Worm (Caenorhabditis elegans) whole organism, L4 larva: ENCODE measurements around the gene mlt-10.

Source experiments
- F10B5.3 ChIP-seq: sonication (generic microtip); optimal IDR thresholded peaks from 2 replicates; lab custom pipeline; 2016; ENCODE audit warnings: mild to moderate bottlenecking, missing genetic modification characterization, missing compliant biosample characterization
- F26F4.8 ChIP-seq: fragments of 200-800 bp; sonication (Bioruptor generic); conservative IDR thresholded peaks from 2 replicates; pipeline ENCODE4 v1.3.6; 2022; ENCODE audit warnings: missing genetic modification characterization, missing compliant biosample characterization
- F37D6.2 ChIP-seq: sonication (generic microtip); optimal IDR thresholded peaks from 2 replicates; lab custom pipeline; 2016; ENCODE audit warnings: mild to moderate bottlenecking, missing genetic modification characterization, missing compliant biosample characterization
- F44E2.7 ChIP-seq: fragments of 200-800 bp; sonication (Bioruptor generic); IDR thresholded peaks from 2 replicates; pipeline ENCODE4 v2.1.2; 2022; ENCODE audit warnings: missing genetic modification characterization, missing compliant biosample characterization
- F49E8.2 ChIP-seq: sonication (generic microtip); optimal IDR thresholded peaks from 2 replicates; lab custom pipeline; 2016; ENCODE audit warnings: missing compliant biosample characterization, mild to moderate bottlenecking, missing genetic modification characterization, borderline replicate concordance
- T26A8.4 ChIP-seq: fragments of 200-800 bp; sonication (Bioruptor generic); IDR thresholded peaks from 2 replicates; pipeline ENCODE4 v1.3.6; 2022; ENCODE audit warnings: missing genetic modification characterization, missing compliant biosample characterization
- Y5F2A.4 ChIP-seq: fragments of 200-800 bp; sonication (Bioruptor generic); optimal IDR thresholded peaks from 2 replicates; lab custom pipeline; 2018; ENCODE audit warnings: mild to moderate bottlenecking, missing genetic modification characterization, missing compliant biosample characterization
- ZK337.2 ChIP-seq: fragments of 200-800 bp; sonication (Bioruptor generic); IDR thresholded peaks from 2 replicates; pipeline ENCODE4 v1.3.6; 2022; ENCODE audit warnings: missing genetic modification reagents, missing genetic modification characterization, missing compliant biosample characterization
- ZK546.5 ChIP-seq, 2 experiments: sonication (generic microtip); optimal IDR thresholded peaks; 2 replicates each; lab custom pipeline; 2017; ENCODE audit warnings: missing biosample characterization in 2 of 2, missing genetic modification characterization in 2 of 2
- aha-1 ChIP-seq: fragments of 150-350 bp; peaks from one replicate; lab custom pipeline; 2014; ENCODE audit warnings: missing biosample characterization, missing genetic modification characterization
- aly-2 ChIP-seq: sonication (generic microtip); optimal IDR thresholded peaks from 2 replicates; lab custom pipeline; 2018; ENCODE audit warnings: missing biosample characterization, missing genetic modification characterization
- ama-1 ChIP-seq: fragments of 150-350 bp; optimal IDR thresholded peaks from 2 replicates; lab custom pipeline; 2014; ENCODE audit warnings: inconsistent platforms, mixed read lengths
- attf-4 ChIP-seq: sonication (generic microtip); optimal IDR thresholded peaks from 3 replicates; lab custom pipeline; 2017; ENCODE audit warnings: missing biosample characterization, missing genetic modification characterization
- ceh-28 ChIP-seq: fragments of 150-350 bp; optimal IDR thresholded peaks from 2 replicates; lab custom pipeline; 2014; ENCODE audit warnings: missing biosample characterization, missing genetic modification reagents, missing genetic modification characterization
- ceh-82 ChIP-seq: sonication (generic microtip); optimal IDR thresholded peaks from 2 replicates; lab custom pipeline; 2017; ENCODE audit warnings: missing biosample characterization, missing genetic modification characterization
- cey-2 ChIP-seq: sonication (generic microtip); optimal IDR thresholded peaks from 3 replicates; lab custom pipeline; 2017; ENCODE audit warnings: missing genetic modification characterization, mild to moderate bottlenecking, missing compliant biosample characterization, antibody characterized with exemption, borderline replicate concordance; ENCODE audit not compliant: insufficient read depth
- daf-12 ChIP-seq: fragments of 150-350 bp; optimal IDR thresholded peaks from 2 replicates; lab custom pipeline; 2014; ENCODE audit warnings: missing biosample characterization, missing genetic modification reagents, missing genetic modification characterization
- daf-19 ChIP-seq: fragments of 200-800 bp; sonication (Bioruptor generic); conservative IDR thresholded peaks from 2 replicates; pipeline ENCODE4 v1.3.6; 2022; ENCODE audit warnings: missing genetic modification characterization, missing compliant biosample characterization
- daf-8 ChIP-seq: fragments of 200-800 bp; sonication (Bioruptor generic); IDR thresholded peaks from 2 replicates; pipeline ENCODE4 v1.3.6; 2022; ENCODE audit warnings: missing genetic modification characterization, missing compliant biosample characterization
- dmd-6 ChIP-seq: fragments of 200-800 bp; sonication (Bioruptor generic); IDR thresholded peaks from 2 replicates; pipeline ENCODE4 v1.3.6; 2022; ENCODE audit warnings: missing genetic modification reagents, missing genetic modification characterization, missing compliant biosample characterization
- duxl-1 ChIP-seq: sonication (generic microtip); optimal IDR thresholded peaks from 2 replicates; lab custom pipeline; 2016; ENCODE audit warnings: mild to moderate bottlenecking, missing genetic modification characterization, moderate library complexity, missing compliant biosample characterization; ENCODE audit not compliant: poor library complexity
- dve-1 ChIP-seq: sonication (generic microtip); optimal IDR thresholded peaks from 2 replicates; lab custom pipeline; 2017; ENCODE audit warnings: antibody characterized with exemption, mild to moderate bottlenecking, missing genetic modification characterization, missing compliant biosample characterization; ENCODE audit not compliant: insufficient read depth
- egl-27 ChIP-seq: sonication (generic microtip); optimal IDR thresholded peaks from 3 replicates; lab custom pipeline; 2017; ENCODE audit warnings: missing biosample characterization, missing genetic modification reagents, missing genetic modification characterization
- hlh-11 ChIP-seq: fragments of 200-800 bp; sonication (Bioruptor generic); optimal IDR thresholded peaks from 2 replicates; lab custom pipeline; 2018; ENCODE audit warnings: mild to moderate bottlenecking, missing genetic modification characterization, missing compliant biosample characterization
- lim-7 ChIP-seq: fragments of 200-800 bp; sonication (Bioruptor generic); IDR thresholded peaks from 2 replicates; pipeline ENCODE4 v1.3.6; 2022; ENCODE audit warnings: missing genetic modification characterization, missing compliant biosample characterization
- lin-1 ChIP-seq: fragments of 200-800 bp; sonication (Bioruptor generic); IDR thresholded peaks from 2 replicates; pipeline ENCODE4 v1.3.6; 2022; ENCODE audit warnings: missing genetic modification reagents, missing genetic modification characterization, missing compliant biosample characterization
- lin-15B ChIP-seq: fragments of 150-350 bp; sonication (generic microtip); optimal IDR thresholded peaks from 3 replicates; lab custom pipeline; 2014; ENCODE audit warnings: missing biosample characterization, missing genetic modification characterization
- lir-3 ChIP-seq: sonication (generic microtip); optimal IDR thresholded peaks from 2 replicates; lab custom pipeline; 2016; ENCODE audit warnings: mild to moderate bottlenecking, missing genetic modification characterization, missing compliant biosample characterization
- mep-1 ChIP-seq: fragments of 150-350 bp; sonication (generic microtip); optimal IDR thresholded peaks from 3 replicates; lab custom pipeline; 2014; ENCODE audit warnings: missing biosample characterization, missing genetic modification characterization
- mes-2 ChIP-seq: sonication (generic microtip); optimal IDR thresholded peaks from 2 replicates; lab custom pipeline; 2016; ENCODE audit warnings: missing genotype, mild to moderate bottlenecking, missing genetic modification characterization, missing compliant biosample characterization; ENCODE audit not compliant: poor library complexity, severe bottlenecking
- mxl-3 ChIP-seq: fragments of 200-800 bp; sonication (Bioruptor generic); optimal IDR thresholded peaks from 2 replicates; lab custom pipeline; 2018; ENCODE audit warnings: mild to moderate bottlenecking, missing genetic modification characterization, missing compliant biosample characterization
- nhr-10 ChIP-seq: fragments of 150-350 bp; optimal IDR thresholded peaks from 2 replicates; lab custom pipeline; 2014; ENCODE audit warnings: missing biosample characterization, missing genetic modification characterization
- nhr-102 ChIP-seq: sonication (generic microtip); optimal IDR thresholded peaks from 2 replicates; lab custom pipeline; 2016; ENCODE audit warnings: mild to moderate bottlenecking, missing genetic modification characterization, moderate library complexity, missing compliant biosample characterization
- nhr-11 ChIP-seq: fragments of 150-350 bp; optimal IDR thresholded peaks from 2 replicates; lab custom pipeline; 2014; ENCODE audit warnings: missing biosample characterization, missing genetic modification characterization
- nhr-28 ChIP-seq: fragments of 150-350 bp; optimal IDR thresholded peaks from 2 replicates; lab custom pipeline; 2014; ENCODE audit warnings: missing biosample characterization, missing genetic modification characterization
- nhr-41 ChIP-seq: fragments of 200-800 bp; sonication (Bioruptor generic); IDR thresholded peaks from 2 replicates; pipeline ENCODE4 v1.3.6; 2022; ENCODE audit warnings: missing genetic modification reagents, missing genetic modification characterization, missing compliant biosample characterization
- nhr-42 ChIP-seq: fragments of 200-800 bp; sonication (Bioruptor generic); IDR thresholded peaks from 2 replicates; pipeline ENCODE4 v1.3.6; 2022; ENCODE audit warnings: missing genetic modification characterization, missing compliant biosample characterization
- nhr-76 ChIP-seq: fragments of 150-350 bp; optimal IDR thresholded peaks from 2 replicates; lab custom pipeline; 2014; ENCODE audit warnings: missing biosample characterization, missing genetic modification characterization
- php-3 ChIP-seq: fragments of 200-800 bp; sonication (Bioruptor generic); IDR thresholded peaks from 2 replicates; pipeline ENCODE4 v1.3.6; 2022; ENCODE audit warnings: missing genetic modification reagents, missing genetic modification characterization, missing compliant biosample characterization
- rbr-2 ChIP-seq: sonication (generic microtip); optimal IDR thresholded peaks from 2 replicates; lab custom pipeline; 2016; ENCODE audit warnings: missing genotype, missing genetic modification characterization, missing compliant biosample characterization
- set-16 ChIP-seq: fragments of 200-800 bp; sonication (Bioruptor generic); IDR thresholded peaks from 2 replicates; pipeline ENCODE4 v1.3.6; 2022; ENCODE audit warnings: missing genetic modification reagents, missing genetic modification characterization, missing compliant biosample characterization
- snpc-1.2 ChIP-seq: fragments of 200-800 bp; sonication (Bioruptor generic); IDR thresholded peaks from 2 replicates; pipeline ENCODE4 v1.3.6; 2022; ENCODE audit warnings: missing genetic modification reagents, missing genetic modification characterization, missing compliant biosample characterization
- snpc-4 ChIP-seq: fragments of 150-350 bp; optimal IDR thresholded peaks from 2 replicates; lab custom pipeline; 2014; ENCODE audit warnings: missing biosample characterization, missing genetic modification characterization
- tag-97 ChIP-seq: fragments of 200-800 bp; sonication (Bioruptor generic); IDR thresholded peaks from 2 replicates; pipeline ENCODE4 v1.3.6; 2022; ENCODE audit warnings: missing genetic modification characterization, missing compliant biosample characterization
- tra-1 ChIP-seq: fragments of 200-800 bp; sonication (Bioruptor generic); IDR thresholded peaks from 2 replicates; pipeline ENCODE4 v1.3.6; 2022; ENCODE audit warnings: missing genetic modification reagents, missing genetic modification characterization, missing compliant biosample characterization
- unc-130 ChIP-seq: sonication (generic microtip); optimal IDR thresholded peaks from 2 replicates; lab custom pipeline; 2016; ENCODE audit warnings: missing genetic modification reagents, missing genetic modification characterization, missing compliant biosample characterization
- unc-62 ChIP-seq, 3 experiments: fragments of 150-350 bp in 1 of 3; sonication (generic microtip); optimal IDR thresholded peaks in 2 of 3; peaks in 1 of 3; 1 replicate in 1 of 3; 2 replicates in 2 of 3; lab custom pipeline; 2014 to 2017; ENCODE audit warnings: missing biosample characterization in 3 of 3, missing genetic modification characterization in 3 of 3, missing genetic modification reagents in 3 of 3, missing genotype in 1 of 3
- zag-1 ChIP-seq: fragments of 150-350 bp; optimal IDR thresholded peaks from 2 replicates; lab custom pipeline; 2014; ENCODE audit warnings: missing biosample characterization, missing genetic modification characterization
- zfp-3 ChIP-seq: fragments of 200-800 bp; sonication (Bioruptor generic); conservative IDR thresholded peaks from 2 replicates; pipeline ENCODE4 v1.3.6; 2022; ENCODE audit warnings: missing genetic modification reagents, missing genetic modification characterization, missing compliant biosample characterization

mlt-10 gene

DNA sequence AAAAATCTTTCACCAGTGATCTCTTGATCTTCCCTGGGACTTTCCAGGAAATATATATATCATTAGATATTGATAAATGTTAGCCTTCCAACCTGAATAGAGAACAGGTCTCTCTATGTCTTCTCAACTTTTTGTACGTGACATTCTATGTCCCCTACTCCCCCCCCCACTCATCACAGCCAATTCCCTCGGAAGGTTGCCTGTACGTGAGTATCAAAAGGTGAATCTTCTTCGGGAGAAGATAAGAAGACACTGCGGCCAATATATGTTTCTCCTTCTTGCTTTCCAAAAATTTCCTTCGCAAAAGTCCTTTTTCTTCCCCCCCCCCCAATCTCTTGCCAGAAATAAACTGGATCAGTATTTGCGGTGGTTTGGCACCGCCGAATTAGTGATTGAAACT lies 4.1 kb upstream of the mlt-10 start:
- TF ChIP-seq lir-3 (no peak), duxl-1 (tag; lab: Kevin White, UChicago) (no peak), rbr-2 (tag; lab: Kevin White, UChicago) (no peak), egl-27 (tag; lab: Kevin White, UChicago) (no peak), nhr-10 (tag; lab: Kevin White, UChicago) (no peak), Y5F2A.4 (GFP tag; lab: Kevin White, UChicago) (no peak), dve-1 (tag; lab: Kevin White, UChicago) (no peak), mep-1 (tag; lab: Kevin White, UChicago) (no peak), attf-4 (tag; lab: Kevin White, UChicago) (no peak), cey-2 (tag; lab: Kevin White, UChicago) (no peak), F26F4.8 (GFP tag; lab: Robert Waterston, UW) (no peak), nhr-42 (GFP tag; lab: Robert Waterston, UW) (no peak), snpc-4 (tag; lab: Kevin White, UChicago) (no peak), php-3 (GFP tag; lab: Robert Waterston, UW) (no peak), nhr-76 (tag; lab: Kevin White, UChicago) (no peak), mxl-3 (GFP tag; lab: Kevin White, UChicago) (peak; percentile 47), aha-1 (tag; lab: Kevin White, UChicago) (peak; percentile 58), F37D6.2 (tag; lab: Kevin White, UChicago) (no peak), ZK337.2 (GFP tag; lab: Robert Waterston, UW) (no peak), hlh-11 (tag; lab: Kevin White, UChicago) (peak; percentile 2), F10B5.3 (no peak), ZK546.5 (tag; optimal IDR thresholded peaks at IDR 0.05; lab: Kevin White, UChicago) (no peak), daf-19 (GFP tag; lab: Robert Waterston, UW) (no peak), nhr-28 (tag; lab: Kevin White, UChicago) (peak; percentile 48), lim-7 (GFP tag; lab: Robert Waterston, UW) (no peak), F49E8.2 (tag; lab: Kevin White, UChicago) (no peak), daf-12 (tag; lab: Kevin White, UChicago) (no peak), daf-8 (GFP tag; lab: Robert Waterston, UW) (no peak), nhr-102 (tag; lab: Kevin White, UChicago) (no peak), zag-1 (tag; lab: Kevin White, UChicago) (no peak)

DNA sequence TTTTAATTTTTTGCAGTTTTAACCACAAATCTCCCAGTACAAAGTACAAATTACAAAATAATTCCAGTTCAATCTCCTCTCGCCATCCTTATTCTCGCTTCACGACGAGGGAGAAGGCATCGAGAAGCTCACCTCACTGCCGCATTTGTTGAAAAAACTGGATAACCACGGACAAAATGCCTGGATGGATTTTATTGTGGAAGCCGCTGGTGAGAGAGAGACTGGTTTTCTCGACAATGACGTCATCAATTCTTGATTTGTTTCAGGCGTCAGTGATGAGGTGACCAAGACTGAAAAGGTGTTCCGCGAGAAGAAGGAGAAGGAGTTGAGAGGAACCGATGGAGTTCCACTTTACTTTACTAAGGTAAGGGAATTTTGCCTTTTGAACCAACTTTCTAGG lies 3.0 kb downstream of the mlt-10 start:
- TF ChIP-seq unc-62 (GFP tag; optimal IDR thresholded peaks at IDR 0.05 in 1 of 2; lab: Kevin White, UChicago) = peak in 1 of 2 experiments; percentile 89
- TF ChIP-seq unc-62 (tag; optimal IDR thresholded peaks at IDR 0.05; lab: Kevin White, UChicago) = no peak
- no peak for TF ChIP-seq snpc-1.2 (GFP tag; lab: Robert Waterston, UW)

DNA sequence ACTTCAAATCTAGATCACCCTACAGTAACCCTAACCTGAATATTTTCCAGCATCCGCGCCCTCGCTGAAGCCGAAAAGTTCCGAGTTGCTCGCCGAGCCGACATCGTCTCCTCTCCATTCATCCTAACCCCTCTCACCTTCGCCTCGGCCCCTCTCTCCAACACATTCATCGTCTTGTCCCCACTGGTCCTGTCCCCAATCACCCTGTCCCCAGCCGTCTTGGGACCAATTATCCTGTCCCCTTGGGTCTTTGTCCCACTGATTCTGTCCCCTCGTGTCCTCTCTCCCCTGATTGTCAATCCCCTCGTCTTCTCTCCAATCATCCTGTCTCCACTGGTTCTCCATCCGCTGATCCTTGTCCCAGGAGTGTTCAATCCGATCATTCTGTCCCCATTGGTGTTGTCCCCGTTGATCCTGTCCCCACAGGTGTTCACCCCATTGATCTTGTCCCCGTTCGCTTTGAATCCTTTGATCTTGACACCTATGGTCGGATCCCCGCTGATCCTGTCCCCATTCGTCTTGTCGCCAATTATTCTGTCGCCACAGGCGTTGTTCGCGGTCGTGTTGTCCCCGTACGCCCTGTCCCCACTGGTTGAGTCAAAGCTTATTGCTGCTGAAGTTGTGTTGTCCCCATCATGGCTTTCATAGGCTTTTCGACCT lies 4.9 kb downstream of the mlt-10 start, which contains the start of gene lips-7:
Gene lips-7 (plus strand): TSS at position 610 of the 660 bp plus-strand sequence.
- TF ChIP-seq zfp-3 (GFP tag; lab: Robert Waterston, UW) (no peak), dmd-6 (GFP tag; lab: Robert Waterston, UW) (no peak), tra-1 (GFP tag; lab: Robert Waterston, UW) (no peak), tag-97 (no peak), nhr-41 (GFP tag; lab: Robert Waterston, UW) (no peak), aly-2 (tag; lab: Kevin White, UChicago) (no peak), daf-8 (GFP tag; lab: Robert Waterston, UW) (no peak), nhr-42 (GFP tag; lab: Robert Waterston, UW) (no peak), nhr-11 (tag; lab: Kevin White, UChicago) (no peak), ceh-82 (no peak), lin-15B (tag; lab: Kevin White, UChicago) (no peak), F44E2.7 (GFP tag; lab: Robert Waterston, UW) (no peak), ceh-28 (tag; lab: Kevin White, UChicago) (no peak), ama-1 (lab: Kevin White, UChicago) (no peak), set-16 (peak; percentile 74), daf-19 (GFP tag; lab: Robert Waterston, UW) (no peak), T26A8.4 (GFP tag; lab: Robert Waterston, UW) (no peak), unc-130 (GFP tag; lab: Kevin White, UChicago) (no peak), mes-2 (tag; lab: Kevin White, UChicago) (no peak), lin-1 (GFP tag; lab: Robert Waterston, UW) (no peak)
